Fruit fly (Drosophila melanogaster) whole organism, embryonic: Measurements from ENCODE around the gene Hrb27C.
A peak's percentile ranks its signal among the peaks of the same experiment; 100 is the strongest.

Experiments used
- CG12299 ChIP-seq: fragments of 200-800 bp; sonication (Bioruptor generic); optimal IDR thresholded peaks from 2 replicates; lab custom pipeline; 2018; ENCODE audit warnings: missing biosample characterization, mild to moderate bottlenecking, missing genetic modification characterization
- CG14050 ChIP-seq: fragments of 200-800 bp; sonication (Bioruptor generic); IDR thresholded peaks from 3 replicates; pipeline ENCODE4 v1.3.6; 2022; ENCODE audit warnings: missing biosample characterization, missing genetic modification characterization
- CG14441 ChIP-seq: fragments of 200-800 bp; sonication (Bioruptor generic); IDR thresholded peaks from 2 replicates; pipeline ENCODE4 v1.3.6; 2022; ENCODE audit warnings: missing biosample characterization, missing genetic modification characterization
- CG15514 ChIP-seq: fragments of 200-800 bp; sonication (Bioruptor generic); optimal IDR thresholded peaks from 3 replicates; lab custom pipeline; 2017; ENCODE audit warnings: missing biosample characterization, missing genetic modification characterization, mild to moderate bottlenecking, moderate library complexity, missing genetic modification reagents
- CG16779 ChIP-seq: fragments of 200-800 bp; sonication (Bioruptor generic); IDR thresholded peaks from 2 replicates; pipeline ENCODE4 v1.3.6; 2022; ENCODE audit warnings: missing biosample characterization, missing genetic modification characterization
- CG16813 ChIP-seq: fragments of 200-800 bp; sonication (Bioruptor generic); IDR thresholded peaks from 3 replicates; pipeline ENCODE4 v1.3.6; 2022; ENCODE audit warnings: missing biosample characterization, missing genetic modification characterization; ENCODE audit not compliant: partially characterized antibody
- CG16815 ChIP-seq: fragments of 200-800 bp; sonication (Bioruptor generic); optimal IDR thresholded peaks from 3 replicates; lab custom pipeline; 2017; ENCODE audit warnings: missing biosample characterization, mild to moderate bottlenecking, missing genetic modification characterization
- CG16863 ChIP-seq: fragments of 200-800 bp; sonication (Bioruptor generic); optimal IDR thresholded peaks from 3 replicates; lab custom pipeline; 2016; ENCODE audit warnings: missing biosample characterization, missing genetic modification characterization
- CG31224 ChIP-seq: fragments of 200-800 bp; sonication (Bioruptor generic); IDR thresholded peaks from 2 replicates; pipeline ENCODE4 v1.3.6; 2022; ENCODE audit warnings: missing biosample characterization, missing genetic modification characterization
- CG33213 ChIP-seq: fragments of 200-800 bp; sonication (Bioruptor generic); optimal IDR thresholded peaks from 3 replicates; lab custom pipeline; 2016; ENCODE audit warnings: missing biosample characterization, missing genetic modification characterization
- CG34224 ChIP-seq: fragments of 200-800 bp; sonication (Bioruptor generic); IDR thresholded peaks from 3 replicates; pipeline ENCODE4 v1.3.6; 2022; ENCODE audit warnings: missing biosample characterization, missing genetic modification characterization; ENCODE audit not compliant: partially characterized antibody
- CG4328 ChIP-seq: fragments of 200-800 bp; sonication (Bioruptor generic); optimal IDR thresholded peaks from 3 replicates; lab custom pipeline; 2017; ENCODE audit warnings: missing biosample characterization, missing genetic modification reagents, missing genetic modification characterization
- CG4404 ChIP-seq: fragments of 200-800 bp; sonication (Bioruptor generic); IDR thresholded peaks from 2 replicates; pipeline ENCODE4 v1.3.6; 2022; ENCODE audit warnings: missing biosample characterization, missing genetic modification characterization
- CG7786 ChIP-seq: fragments of 200-800 bp; sonication (Bioruptor generic); optimal IDR thresholded peaks from 2 replicates; lab custom pipeline; 2016; ENCODE audit warnings: missing biosample characterization, missing genetic modification characterization
- CG7839 ChIP-seq: fragments of 200-800 bp; sonication (Bioruptor generic); optimal IDR thresholded peaks from 3 replicates; lab custom pipeline; 2018; ENCODE audit warnings: missing biosample characterization, mild to moderate bottlenecking, missing genetic modification characterization, moderate library complexity
- Camta ChIP-seq: fragments of 200-800 bp; sonication (Bioruptor generic); optimal IDR thresholded peaks from 2 replicates; lab custom pipeline; 2016; ENCODE audit warnings: missing biosample characterization, missing genetic modification characterization
- Fer2 ChIP-seq: fragments of 200-800 bp; sonication (Bioruptor generic); optimal IDR thresholded peaks from 2 replicates; lab custom pipeline; 2018; ENCODE audit warnings: missing biosample characterization, mild to moderate bottlenecking, missing genetic modification characterization, moderate library complexity
- Fer3 ChIP-seq: fragments of 200-800 bp; sonication (Bioruptor generic); optimal IDR thresholded peaks from 2 replicates; lab custom pipeline; 2018; ENCODE audit warnings: missing biosample characterization, mild to moderate bottlenecking, missing genetic modification characterization, moderate library complexity
- Gug ChIP-seq: fragments of 200-800 bp; sonication (Bioruptor generic); IDR thresholded peaks from 4 replicates; pipeline ENCODE4 v1.3.6; 2022; ENCODE audit warnings: missing biosample characterization, missing genetic modification characterization
- H15 ChIP-seq: fragments of 200-800 bp; sonication (Bioruptor generic); IDR thresholded peaks from 3 replicates; pipeline ENCODE4 v1.3.6; 2022; ENCODE audit warnings: missing biosample characterization, missing genetic modification characterization
- HLH3B ChIP-seq: fragments of 200-800 bp; sonication (Bioruptor generic); IDR thresholded peaks from 2 replicates; pipeline ENCODE4 v1.3.6; 2022; ENCODE audit warnings: missing biosample characterization, missing genetic modification characterization
- Hr51 ChIP-seq, 2 experiments: fragments of 200-800 bp; sonication (Bioruptor generic); optimal IDR thresholded peaks; 2 replicates in 1 of 2; 3 replicates in 1 of 2; lab custom pipeline; 2016 to 2018; ENCODE audit warnings: missing biosample characterization in 2 of 2, missing genetic modification characterization in 2 of 2, mild to moderate bottlenecking in 1 of 2, moderate library complexity in 1 of 2
- MBD-R2 ChIP-seq: fragments of 200-800 bp; sonication (Bioruptor generic); IDR thresholded peaks from 2 replicates; pipeline ENCODE4 v1.3.6; 2022; ENCODE audit warnings: missing biosample characterization, missing genetic modification characterization
- Med ChIP-seq: fragments of 200-800 bp; sonication (Bioruptor generic); peaks from one replicate; lab custom pipeline; 2016; ENCODE audit warnings: missing biosample characterization, missing genetic modification characterization, mild to moderate bottlenecking, inconsistent platforms, moderate library complexity
- NK7.1 ChIP-seq: fragments of 200-800 bp; sonication (Bioruptor generic); optimal IDR thresholded peaks from 3 replicates; lab custom pipeline; 2016; ENCODE audit warnings: missing biosample characterization, missing genetic modification characterization
- PHDP ChIP-seq: fragments of 200-800 bp; sonication (Bioruptor generic); optimal IDR thresholded peaks from 3 replicates; lab custom pipeline; 2018; ENCODE audit warnings: missing biosample characterization, mild to moderate bottlenecking, missing genetic modification characterization, moderate library complexity
- Ravus ChIP-seq: fragments of 200-800 bp; sonication (Bioruptor generic); IDR thresholded peaks from 2 replicates; pipeline ENCODE4 v1.3.6; 2022; ENCODE audit warnings: missing biosample characterization, missing genetic modification characterization
- Side ChIP-seq: fragments of 200-800 bp; sonication (Bioruptor generic); optimal IDR thresholded peaks from 2 replicates; lab custom pipeline; 2016; ENCODE audit warnings: missing biosample characterization, missing genetic modification characterization
- Sox100B ChIP-seq: fragments of 200-800 bp; sonication (Bioruptor generic); optimal IDR thresholded peaks from 3 replicates; lab custom pipeline; 2018; ENCODE audit warnings: missing biosample characterization, mild to moderate bottlenecking, missing genetic modification characterization
- Spps ChIP-seq: fragments of 200-800 bp; sonication (Bioruptor generic); optimal IDR thresholded peaks from 2 replicates; lab custom pipeline; 2018; ENCODE audit warnings: missing biosample characterization, mild to moderate bottlenecking, missing genetic modification characterization
- az2 ChIP-seq: fragments of 200-800 bp; sonication (Bioruptor generic); optimal IDR thresholded peaks from 3 replicates; lab custom pipeline; 2016; ENCODE audit warnings: missing biosample characterization, missing genetic modification characterization
- btn ChIP-seq: fragments of 200-800 bp; sonication (Bioruptor generic); optimal IDR thresholded peaks from 2 replicates; lab custom pipeline; 2016; ENCODE audit warnings: missing biosample characterization, missing genetic modification characterization
- ewg ChIP-seq: fragments of 200-800 bp; sonication (Bioruptor generic); optimal IDR thresholded peaks from 3 replicates; lab custom pipeline; 2017; ENCODE audit warnings: mild to moderate bottlenecking, missing biosample characterization, missing genetic modification reagents, missing genetic modification characterization
- grau ChIP-seq: fragments of 200-800 bp; optimal IDR thresholded peaks from 3 replicates; lab custom pipeline; 2019; ENCODE audit warnings: missing biosample characterization, mild to moderate bottlenecking, missing genetic modification characterization, moderate library complexity
- insv ChIP-seq, 2 experiments: fragments of 200-800 bp; sonication (Bioruptor generic); optimal IDR thresholded peaks; 3 replicates each; lab custom pipeline; 2016 to 2018; ENCODE audit warnings: missing biosample characterization in 2 of 2, missing genetic modification characterization in 2 of 2
- kah ChIP-seq: fragments of 200-800 bp; sonication (Bioruptor generic); optimal IDR thresholded peaks from 2 replicates; lab custom pipeline; 2018; ENCODE audit warnings: missing biosample characterization, mild to moderate bottlenecking, missing genetic modification characterization
- nau ChIP-seq: fragments of 200-800 bp; sonication (Bioruptor generic); optimal IDR thresholded peaks from 3 replicates; lab custom pipeline; 2017; ENCODE audit warnings: missing biosample characterization, mild to moderate bottlenecking, missing genetic modification characterization, missing genetic modification reagents
- peb ChIP-seq: fragments of 200-800 bp; sonication (Bioruptor generic); IDR thresholded peaks from 2 replicates; pipeline ENCODE4 v1.3.6; 2022; ENCODE audit warnings: missing biosample characterization, missing genetic modification characterization
- phol ChIP-seq: fragments of 200-800 bp; sonication (Bioruptor generic); optimal IDR thresholded peaks from 3 replicates; lab custom pipeline; 2018; ENCODE audit warnings: missing biosample characterization, mild to moderate bottlenecking, missing genetic modification characterization, moderate library complexity
- run ChIP-seq: fragments of 200-800 bp; sonication (Bioruptor generic); optimal IDR thresholded peaks from 3 replicates; lab custom pipeline; 2018; ENCODE audit warnings: missing biosample characterization, mild to moderate bottlenecking, missing genetic modification characterization
- so ChIP-seq: fragments of 200-800 bp; sonication (Bioruptor generic); IDR thresholded peaks from 3 replicates; pipeline ENCODE4 v1.3.6; 2022; ENCODE audit warnings: missing biosample characterization, missing genetic modification characterization
- sqz ChIP-seq: fragments of 200-800 bp; sonication (Bioruptor generic); optimal IDR thresholded peaks from 3 replicates; lab custom pipeline; 2018; ENCODE audit warnings: missing biosample characterization, mild to moderate bottlenecking, missing genetic modification characterization
- tin ChIP-seq: fragments of 200-800 bp; sonication (Bioruptor generic); optimal IDR thresholded peaks from 3 replicates; lab custom pipeline; 2016; ENCODE audit warnings: missing biosample characterization, missing genetic modification characterization
- usp ChIP-seq: fragments of >200 bp; optimal IDR thresholded peaks from 2 replicates; lab custom pipeline; 2017; ENCODE audit warnings: missing biosample characterization, missing genetic modification characterization
- zen ChIP-seq: fragments of 200-800 bp; sonication (Bioruptor generic); optimal IDR thresholded peaks from 3 replicates; lab custom pipeline; 2018; ENCODE audit warnings: missing biosample characterization, mild to moderate bottlenecking, missing genetic modification characterization, moderate library complexity
- zfh1 ChIP-seq: fragments of 200-800 bp; sonication (Bioruptor generic); IDR thresholded peaks from 3 replicates; pipeline ENCODE4 v1.3.6; 2022; ENCODE audit warnings: missing biosample characterization, missing genetic modification characterization
- zfh2 ChIP-seq: fragments of 200-800 bp; sonication (Bioruptor generic); optimal IDR thresholded peaks from 2 replicates; lab custom pipeline; 2016; ENCODE audit warnings: missing biosample characterization, missing genetic modification characterization

The Hrb27C gene

dm6 chr2L:6922091-6922753 is 1.7 kb downstream of the Hrb27C start (continued):
- TF ChIP-seq CG4328 (GFP tag; lab: Kevin White, UChicago) (no peak), CG16815 (GFP tag; lab: Kevin White, UChicago) (peak; percentile 34), CG16813 (GFP tag; lab: Robert Waterston, UW) (no peak), CG33213 (GFP tag; lab: Kevin White, UChicago) (peak; percentile 42), PHDP (tag; lab: Kevin White, UChicago) (peak; percentile 60), peb (peak; percentile 45; the same call in 1 of the 2 replicates), CG31224 (no peak), run (tag; lab: Kevin White, UChicago) (no peak), CG7839 (tag; lab: Kevin White, UChicago) (no peak), CG16863 (GFP tag; lab: Kevin White, UChicago) (peak; percentile 46), az2 (GFP tag; lab: Kevin White, UChicago) (peak; percentile 75), Sox100B (GFP tag; lab: Kevin White, UChicago) (peak; percentile 41), CG15514 (GFP tag; lab: Kevin White, UChicago) (peak; percentile 24), Fer2 (tag; lab: Kevin White, UChicago) (peak; percentile 10), Med (GFP tag; lab: Kevin White, UChicago) (peak; percentile 93), H15 (GFP tag; lab: Robert Waterston, UW) (no peak), zfh2 (GFP tag; lab: Kevin White, UChicago) (peak; percentile 61), NK7.1 (GFP tag; lab: Kevin White, UChicago) (peak; percentile 33), zfh1 (GFP tag; lab: Robert Waterston, UW) (peak; percentile 85), sqz (GFP tag; lab: Kevin White, UChicago) (peak; percentile 81), nau (peak; percentile 20), ewg (GFP tag; lab: Kevin White, UChicago) (peak; percentile 40), CG12299 (tag; lab: Kevin White, UChicago) (peak; percentile 49), Gug (GFP tag; lab: Robert Waterston, UW) (peak; percentile 58; the same call in 2 of the 4 replicates), Side (peak; percentile 73), phol (tag; lab: Kevin White, UChicago) (peak; percentile 70), CG14441 (no peak), CG34224 (GFP tag; lab: Robert Waterston, UW) (no peak), usp (no peak), btn (GFP tag; lab: Kevin White, UChicago) (peak; percentile 21), Spps (tag; lab: Kevin White, UChicago) (peak; percentile 45), grau (tag; lab: Kevin White, UChicago) (peak; percentile 68), HLH3B (GFP tag; lab: Robert Waterston, UW) (peak; percentile 81; the same call in 1 of the 2 replicates), Hr51 (GFP tag; optimal IDR thresholded peaks at IDR 0.05; lab: Kevin White, UChicago) (peak in 1 of 2 experiments; percentile 3), Fer3 (tag; lab: Kevin White, UChicago) (no peak), Ravus (GFP tag; lab: Robert Waterston, UW) (peak; percentile 5), MBD-R2 (0 out of 2 replicates have a peak, but pooled peaks have one; percentile 6), CG16779 (GFP tag; lab: Robert Waterston, UW) (peak; percentile 76), CG14050 (no peak), insv (GFP tag; optimal IDR thresholded peaks at IDR 0.05; lab: Kevin White, UChicago) (no peak), CG7786 (GFP tag; lab: Kevin White, UChicago) (peak; percentile 54), CG4404 (GFP tag; lab: Robert Waterston, UW) (no peak), zen (tag; lab: Kevin White, UChicago) (peak; percentile 70), so (GFP tag; lab: Robert Waterston, UW) (no peak), kah (peak; percentile 1), Camta (GFP tag; lab: Kevin White, UChicago) (peak; percentile 65), tin (GFP tag; lab: Kevin White, UChicago) (peak; percentile 68)
